Fruit fly (Drosophila melanogaster): ENCODE measurements around the gene CG43085.
A peak's percentile ranks its signal among the peaks of the same experiment; 100 is the strongest.

Gene CG43085

DNA sequence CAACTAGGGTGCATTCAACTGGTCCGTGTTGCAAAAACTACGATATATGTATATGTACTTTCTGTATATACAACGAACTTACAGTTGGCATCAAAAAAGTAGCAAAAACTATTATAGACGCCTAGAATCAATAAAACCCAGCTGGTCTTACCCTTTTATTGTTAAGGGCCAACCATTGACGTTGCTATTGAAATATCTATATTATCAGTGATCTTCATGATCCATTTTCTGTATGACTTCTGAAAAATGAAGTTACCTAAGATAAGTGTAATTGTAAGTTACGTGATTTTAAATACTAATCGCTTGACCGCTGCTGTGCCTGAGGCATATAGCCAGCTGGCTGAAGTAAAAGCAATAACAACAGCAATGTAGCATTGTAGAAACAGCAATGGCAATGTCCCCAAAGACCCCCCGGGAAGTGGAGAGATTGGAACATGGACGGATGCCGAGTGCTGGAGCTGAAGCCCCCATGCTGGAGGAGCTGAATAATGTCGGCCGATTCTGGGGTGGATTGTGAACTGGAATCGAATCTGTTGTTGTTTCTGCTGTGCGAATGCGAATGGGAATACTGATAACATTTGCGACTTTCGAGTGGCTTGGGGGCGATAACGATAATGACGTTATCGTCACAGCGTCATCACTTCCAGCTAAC, 11.3 kb upstream of the CG43085 start:
- TF ChIP-seq CG33017 (tag; optimal IDR thresholded peaks at IDR 0.05) = peak; percentile 75
- peak; percentile 37 for TF ChIP-seq CG14711 (tag; optimal IDR thresholded peaks at IDR 0.05)
- no peak for TF ChIP-seq CG1620 (GFP tag; optimal IDR thresholded peaks at IDR 0.05)
- TF ChIP-seq CG12768 (GFP tag; optimal IDR thresholded peaks at IDR 0.05) = peak; percentile 50
- TF ChIP-seq toe (GFP tag; optimal IDR thresholded peaks at IDR 0.05) = peak; percentile 17
- TF ChIP-seq Mnt (GFP tag; optimal IDR thresholded peaks at IDR 0.05) = peak; percentile 14
- TF ChIP-seq ovo (GFP tag; optimal IDR thresholded peaks at IDR 0.05) = no peak
- peak; percentile 55 for TF ChIP-seq CG7101 (tag; optimal IDR thresholded peaks at IDR 0.05)
- peak; percentile 39 for TF ChIP-seq tj (GFP tag; optimal IDR thresholded peaks at IDR 0.05)
- no peak for TF ChIP-seq pad (GFP tag; optimal IDR thresholded peaks at IDR 0.05)
- TF ChIP-seq CG5204 (GFP tag; optimal IDR thresholded peaks at IDR 0.05) = peak; percentile 58
- TF ChIP-seq cnc (optimal IDR thresholded peaks at IDR 0.05) = no peak
- peak; percentile 80 for TF ChIP-seq CG7045 (GFP tag; optimal IDR thresholded peaks at IDR 0.05)
- peak; percentile 44 for TF ChIP-seq CG11617 (GFP tag; optimal IDR thresholded peaks at IDR 0.05)
- TF ChIP-seq bab1 (GFP tag; optimal IDR thresholded peaks at IDR 0.05) = peak; percentile 4
- no peak for TF ChIP-seq kay (GFP tag; ENCODE audit: borderline replicate concordance)
- peak; percentile 32 for TF ChIP-seq Crg-1 (GFP tag; optimal IDR thresholded peaks at IDR 0.05)
- TF ChIP-seq cic (GFP tag; optimal IDR thresholded peaks at IDR 0.05) = peak; percentile 19
- no peak for TF ChIP-seq Hr96 (GFP tag; optimal IDR thresholded peaks at IDR 0.05)
- TF ChIP-seq Clk (GFP tag; optimal IDR thresholded peaks at IDR 0.05) = no peak

DNA sequence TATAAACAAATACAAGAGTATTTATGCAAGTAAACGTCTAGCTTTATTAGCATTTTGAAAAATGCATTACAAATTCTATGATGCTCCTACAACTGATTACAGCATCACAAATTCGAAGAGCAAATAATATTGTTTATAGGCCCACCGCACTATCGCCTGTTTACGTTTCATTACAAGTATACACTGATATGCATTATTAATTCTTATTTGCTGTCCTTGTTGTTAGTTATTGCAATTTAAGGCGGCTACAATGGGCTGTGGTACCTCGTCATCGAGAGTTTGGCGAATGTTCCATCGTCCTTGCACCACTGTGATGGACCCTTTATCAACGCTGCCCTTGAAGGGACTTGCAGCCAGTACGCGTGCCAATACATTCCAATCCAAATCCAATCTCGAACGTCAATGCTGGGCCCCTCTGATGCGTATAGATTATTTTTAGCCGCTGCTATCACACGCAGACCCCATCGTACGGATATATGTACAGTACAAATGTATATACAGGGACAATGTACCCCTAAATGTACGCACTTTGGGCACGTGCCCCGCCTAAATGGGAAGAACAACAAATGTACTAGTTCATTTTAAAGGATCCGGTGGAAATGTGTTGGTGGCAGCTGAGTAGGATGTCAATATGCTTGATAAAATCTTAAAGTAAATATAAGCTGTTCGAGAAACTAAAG, 10.3 kb upstream of the CG43085 start:
- TF ChIP-seq kay (GFP tag; ENCODE audit: borderline replicate concordance) = peak; percentile 20
- TF ChIP-seq CG12768 (GFP tag; optimal IDR thresholded peaks at IDR 0.05) = peak; percentile 14
- TF ChIP-seq Mnt (GFP tag; optimal IDR thresholded peaks at IDR 0.05) = no peak

DNA sequence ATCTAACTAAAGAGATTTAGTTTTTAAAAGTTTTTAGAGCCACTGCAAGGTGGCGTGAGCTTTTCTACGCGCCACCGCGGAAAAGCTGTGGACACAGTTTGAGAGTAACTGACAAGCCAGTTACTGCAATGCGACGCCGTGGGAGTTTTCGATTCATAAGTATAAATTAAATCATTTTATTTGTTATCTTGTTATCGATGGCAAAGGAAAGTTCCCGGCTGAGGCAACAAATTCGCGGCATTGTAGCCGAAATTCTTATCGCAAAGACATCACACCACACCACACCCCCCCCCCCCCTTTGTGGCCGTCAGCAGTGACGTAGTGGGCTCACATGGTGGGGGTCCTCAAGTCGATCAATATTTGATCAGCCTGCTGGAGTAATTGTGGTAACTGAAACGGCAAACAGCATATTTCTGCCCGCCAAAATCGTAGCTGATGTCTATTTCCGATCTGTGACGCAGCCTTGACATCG, 9.3 kb upstream of the CG43085 start:
- no peak for TF ChIP-seq Hr96 (GFP tag; optimal IDR thresholded peaks at IDR 0.05)
- peak; percentile 45 for TF ChIP-seq Crg-1 (GFP tag; optimal IDR thresholded peaks at IDR 0.05)
- TF ChIP-seq tj (GFP tag; optimal IDR thresholded peaks at IDR 0.05) = no peak
- peak; percentile 6 for TF ChIP-seq CG11617 (GFP tag; optimal IDR thresholded peaks at IDR 0.05)
- TF ChIP-seq pad (GFP tag; optimal IDR thresholded peaks at IDR 0.05) = peak; percentile 10
- TF ChIP-seq CG7101 (tag; optimal IDR thresholded peaks at IDR 0.05) = no peak
- peak; percentile 64 for TF ChIP-seq kay (GFP tag; ENCODE audit: borderline replicate concordance)
- no peak for TF ChIP-seq cnc (optimal IDR thresholded peaks at IDR 0.05)
- TF ChIP-seq CG5204 (GFP tag; optimal IDR thresholded peaks at IDR 0.05) = no peak
- TF ChIP-seq CG33017 (tag; optimal IDR thresholded peaks at IDR 0.05) = no peak
- TF ChIP-seq ovo (GFP tag; optimal IDR thresholded peaks at IDR 0.05) = peak; percentile 52
- TF ChIP-seq CG7045 (GFP tag; optimal IDR thresholded peaks at IDR 0.05) = peak; percentile 36
- TF ChIP-seq CG1620 (GFP tag; optimal IDR thresholded peaks at IDR 0.05) = no peak
- peak; percentile 43 for TF ChIP-seq cic (GFP tag; optimal IDR thresholded peaks at IDR 0.05)
- no peak for TF ChIP-seq Mnt (GFP tag; optimal IDR thresholded peaks at IDR 0.05)
- peak; percentile 26 for TF ChIP-seq toe (GFP tag; optimal IDR thresholded peaks at IDR 0.05)
- no peak for TF ChIP-seq CG14711 (tag; optimal IDR thresholded peaks at IDR 0.05)
- no peak for TF ChIP-seq bab1 (GFP tag; optimal IDR thresholded peaks at IDR 0.05)
- peak; percentile 39 for TF ChIP-seq CG12768 (GFP tag; optimal IDR thresholded peaks at IDR 0.05)
- no peak for TF ChIP-seq Clk (GFP tag; optimal IDR thresholded peaks at IDR 0.05)

DNA sequence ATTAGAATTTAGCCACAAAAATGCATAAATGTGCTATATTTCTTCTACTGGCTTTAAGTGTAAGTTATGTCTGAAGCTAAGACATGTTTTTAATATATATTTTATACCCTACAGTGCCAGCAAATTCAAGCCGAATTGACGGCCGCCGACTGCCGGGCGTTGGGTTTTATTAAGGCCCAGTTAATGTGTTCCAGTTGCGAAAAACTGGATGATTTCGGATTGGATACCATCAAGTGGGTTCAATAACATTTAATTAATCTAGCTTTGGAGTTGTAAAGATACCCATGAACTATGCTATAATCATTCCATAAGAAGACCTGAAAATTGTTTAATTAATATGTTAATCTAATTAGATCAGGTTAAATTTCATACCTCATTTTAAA, 8.1 kb upstream of the CG43085 start:
- TF ChIP-seq CG11617 (GFP tag; optimal IDR thresholded peaks at IDR 0.05) (no peak), kay (GFP tag; ENCODE audit: borderline replicate concordance) (peak; percentile 91)

DNA sequence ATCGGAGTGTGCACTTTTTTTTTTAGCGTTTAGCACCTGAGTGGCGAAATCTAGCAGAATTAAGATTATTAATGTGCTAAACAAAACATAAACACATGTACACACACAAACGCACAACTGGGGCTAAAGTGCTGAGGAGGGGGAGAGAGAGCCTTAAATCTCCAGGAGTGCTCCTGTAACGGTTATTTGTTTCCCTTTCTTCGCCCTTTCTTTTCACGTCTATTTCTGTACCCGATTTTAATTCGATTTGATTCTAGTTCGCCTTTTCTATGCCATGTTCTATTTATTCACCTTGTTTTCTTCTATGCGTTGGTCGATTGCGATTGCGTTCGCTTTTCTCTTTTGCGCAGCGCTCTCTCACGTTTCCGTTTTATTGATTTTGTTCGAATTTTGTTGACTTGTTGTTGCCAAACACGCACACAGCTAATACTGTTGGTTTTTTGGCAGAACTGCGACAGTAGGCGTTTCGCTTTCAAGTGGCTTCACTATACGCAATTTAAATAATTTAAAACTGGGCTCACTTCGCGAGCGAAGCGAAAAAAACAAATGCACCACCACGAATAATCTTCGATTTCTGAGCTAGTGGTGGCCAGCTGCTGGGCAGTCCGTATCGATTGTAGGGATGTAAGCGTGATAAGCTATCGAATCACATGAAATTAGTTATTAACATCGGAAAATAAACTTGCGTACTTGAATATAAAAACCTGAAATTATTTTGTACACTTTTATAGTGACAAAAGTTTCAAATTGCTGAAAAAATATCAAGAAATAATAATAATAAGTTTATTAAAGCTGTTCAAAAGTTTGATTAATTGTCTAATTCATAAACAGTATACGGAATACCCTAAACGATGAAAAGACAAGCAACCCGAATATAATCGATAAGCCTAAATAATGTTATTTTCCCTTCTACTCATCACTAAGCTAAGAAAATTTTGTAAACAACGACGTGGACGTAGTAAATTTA, 7.4 kb upstream of the CG43085 start, which contains the start of the genes Krn, Ndfip and CG7484:
Krn (minus strand) TSS at position 580 of the 967 bp plus-strand sequence.
Ndfip (minus strand) TSS at position 580 of the 967 bp plus-strand sequence.
CG7484 (plus strand) TSS at position 917 of the 967 bp plus-strand sequence.
- peak; percentile 81 for TF ChIP-seq ovo (GFP tag; optimal IDR thresholded peaks at IDR 0.05)
- TF ChIP-seq cnc (optimal IDR thresholded peaks at IDR 0.05) = no peak
- TF ChIP-seq toe (GFP tag; optimal IDR thresholded peaks at IDR 0.05) = peak; percentile 95
- peak; percentile 67 for TF ChIP-seq Mnt (GFP tag; optimal IDR thresholded peaks at IDR 0.05)
- peak; percentile 89 for TF ChIP-seq Clk (GFP tag; optimal IDR thresholded peaks at IDR 0.05)
- peak; percentile 92 for TF ChIP-seq CG12768 (GFP tag; optimal IDR thresholded peaks at IDR 0.05)
- TF ChIP-seq tj (GFP tag; optimal IDR thresholded peaks at IDR 0.05) = peak; percentile 69
- peak; percentile 52 for TF ChIP-seq cic (GFP tag; optimal IDR thresholded peaks at IDR 0.05)
- TF ChIP-seq CG1620 (GFP tag; optimal IDR thresholded peaks at IDR 0.05) = peak; percentile 93
- TF ChIP-seq Crg-1 (GFP tag; optimal IDR thresholded peaks at IDR 0.05) = peak; percentile 87
- peak; percentile 93 for TF ChIP-seq pad (GFP tag; optimal IDR thresholded peaks at IDR 0.05)
- peak; percentile 95 for TF ChIP-seq CG7101 (tag; optimal IDR thresholded peaks at IDR 0.05)
- TF ChIP-seq CG14711 (tag; optimal IDR thresholded peaks at IDR 0.05) = peak; percentile 88
- peak; percentile 91 for TF ChIP-seq Hr96 (GFP tag; optimal IDR thresholded peaks at IDR 0.05)
- peak; percentile 92 for TF ChIP-seq CG5204 (GFP tag; optimal IDR thresholded peaks at IDR 0.05)
- TF ChIP-seq kay (GFP tag; ENCODE audit: borderline replicate concordance) = peak; percentile 94
- peak; percentile 93 for TF ChIP-seq CG11617 (GFP tag; optimal IDR thresholded peaks at IDR 0.05)
- TF ChIP-seq CG7045 (GFP tag; optimal IDR thresholded peaks at IDR 0.05) = peak; percentile 89
- TF ChIP-seq CG33017 (tag; optimal IDR thresholded peaks at IDR 0.05) = peak; percentile 91
- TF ChIP-seq bab1 (GFP tag; optimal IDR thresholded peaks at IDR 0.05) = peak; percentile 95
